Worm (Caenorhabditis elegans) whole organism, L4 larva: Measurements from ENCODE around the gene pph-6.

Experiments
- F10B5.3 ChIP-seq: sonication (generic microtip); optimal IDR thresholded peaks from 2 replicates; lab custom pipeline; 2016; ENCODE audit warnings: mild to moderate bottlenecking, missing genetic modification characterization, missing compliant biosample characterization
- T20F7.1 ChIP-seq: fragments of 200-800 bp; sonication (Bioruptor generic); optimal IDR thresholded peaks from 2 replicates; lab custom pipeline; 2018; ENCODE audit warnings: mild to moderate bottlenecking, missing genetic modification characterization, missing compliant biosample characterization
- T26A8.4 ChIP-seq: fragments of 200-800 bp; sonication (Bioruptor generic); IDR thresholded peaks from 2 replicates; pipeline ENCODE4 v1.3.6; 2022; ENCODE audit warnings: missing genetic modification characterization, missing compliant biosample characterization
- Y48G9A.11 ChIP-seq: fragments of 200-800 bp; sonication (Bioruptor generic); IDR thresholded peaks from 2 replicates; pipeline ENCODE4 v1.3.6; 2022; ENCODE audit warnings: missing genetic modification reagents, missing genetic modification characterization, missing compliant biosample characterization
- Y75B8A.6 ChIP-seq: fragments of 200-800 bp; sonication (Bioruptor generic); IDR thresholded peaks from 2 replicates; pipeline ENCODE4 v1.3.6; 2022; ENCODE audit warnings: missing genetic modification reagents, missing genetic modification characterization, missing compliant biosample characterization
- ZK337.2 ChIP-seq: fragments of 200-800 bp; sonication (Bioruptor generic); IDR thresholded peaks from 2 replicates; pipeline ENCODE4 v1.3.6; 2022; ENCODE audit warnings: missing genetic modification reagents, missing genetic modification characterization, missing compliant biosample characterization
- aha-1 ChIP-seq: fragments of 150-350 bp; peaks from one replicate; lab custom pipeline; 2014; ENCODE audit warnings: missing biosample characterization, missing genetic modification characterization
- arid-1 ChIP-seq: fragments of 200-800 bp; sonication (Bioruptor generic); conservative IDR thresholded peaks from 2 replicates; pipeline ENCODE4 v1.3.6; 2022; ENCODE audit warnings: missing genetic modification reagents, missing genetic modification characterization, missing compliant biosample characterization
- ceh-28 ChIP-seq: fragments of 150-350 bp; optimal IDR thresholded peaks from 2 replicates; lab custom pipeline; 2014; ENCODE audit warnings: missing biosample characterization, missing genetic modification reagents, missing genetic modification characterization
- ceh-44 ChIP-seq: fragments of 200-800 bp; sonication (Bioruptor generic); IDR thresholded peaks from 2 replicates; pipeline ENCODE4 v1.3.6; 2022; ENCODE audit warnings: missing genetic modification reagents, missing genetic modification characterization, missing compliant biosample characterization
- ces-1 ChIP-seq: fragments of 150-350 bp; sonication (generic microtip); optimal IDR thresholded peaks from 4 replicates; lab custom pipeline; 2014; ENCODE audit warnings: missing biosample characterization, missing genetic modification reagents, missing genetic modification characterization
- daf-19 ChIP-seq: fragments of 200-800 bp; sonication (Bioruptor generic); conservative IDR thresholded peaks from 2 replicates; pipeline ENCODE4 v1.3.6; 2022; ENCODE audit warnings: missing genetic modification characterization, missing compliant biosample characterization
- dve-1 ChIP-seq: sonication (generic microtip); optimal IDR thresholded peaks from 2 replicates; lab custom pipeline; 2017; ENCODE audit warnings: antibody characterized with exemption, mild to moderate bottlenecking, missing genetic modification characterization, missing compliant biosample characterization; ENCODE audit not compliant: insufficient read depth
- egl-27 ChIP-seq: sonication (generic microtip); optimal IDR thresholded peaks from 3 replicates; lab custom pipeline; 2017; ENCODE audit warnings: missing biosample characterization, missing genetic modification reagents, missing genetic modification characterization
- egl-43 ChIP-seq: fragments of 200-800 bp; sonication (Bioruptor generic); IDR thresholded peaks from 2 replicates; pipeline ENCODE4 v1.3.6; 2022; ENCODE audit warnings: missing genetic modification reagents, missing genetic modification characterization, missing compliant biosample characterization
- fos-1 ChIP-seq: fragments of 150-350 bp; optimal IDR thresholded peaks from 2 replicates; lab custom pipeline; 2014; ENCODE audit warnings: missing biosample characterization, missing genetic modification characterization
- hlh-11 ChIP-seq: fragments of 200-800 bp; sonication (Bioruptor generic); optimal IDR thresholded peaks from 2 replicates; lab custom pipeline; 2018; ENCODE audit warnings: mild to moderate bottlenecking, missing genetic modification characterization, missing compliant biosample characterization
- hlh-30 ChIP-seq: sonication (generic microtip); optimal IDR thresholded peaks from 2 replicates; lab custom pipeline; 2017; ENCODE audit warnings: antibody characterized with exemption, mild to moderate bottlenecking, missing genetic modification characterization, missing compliant biosample characterization; ENCODE audit not compliant: insufficient read depth
- lin-1 ChIP-seq: fragments of 200-800 bp; sonication (Bioruptor generic); IDR thresholded peaks from 2 replicates; pipeline ENCODE4 v1.3.6; 2022; ENCODE audit warnings: missing genetic modification reagents, missing genetic modification characterization, missing compliant biosample characterization
- madf-5 ChIP-seq, 2 experiments: fragments of 200-800 bp; sonication (Bioruptor generic); IDR thresholded peaks; 2 replicates each; pipeline ENCODE4 v1.3.6; 2022; ENCODE audit warnings: missing compliant biosample characterization in 2 of 2, missing genetic modification characterization in 2 of 2
- mdt-29 ChIP-seq: fragments of 200-800 bp; sonication (Bioruptor generic); IDR thresholded peaks from 2 replicates; pipeline ENCODE4 v1.3.6; 2022; ENCODE audit warnings: missing genetic modification reagents, missing genetic modification characterization, missing compliant biosample characterization
- nhr-10 ChIP-seq: fragments of 150-350 bp; optimal IDR thresholded peaks from 2 replicates; lab custom pipeline; 2014; ENCODE audit warnings: missing biosample characterization, missing genetic modification characterization
- nhr-11 ChIP-seq: fragments of 150-350 bp; optimal IDR thresholded peaks from 2 replicates; lab custom pipeline; 2014; ENCODE audit warnings: missing biosample characterization, missing genetic modification characterization
- nhr-111 ChIP-seq: fragments of 200-800 bp; sonication (Bioruptor generic); optimal IDR thresholded peaks from 2 replicates; lab custom pipeline; 2018; ENCODE audit warnings: mild to moderate bottlenecking, missing genetic modification characterization, missing compliant biosample characterization
- nhr-25 ChIP-seq: sonication (generic microtip); optimal IDR thresholded peaks from 2 replicates; lab custom pipeline; 2017; ENCODE audit warnings: missing genetic modification characterization, mild to moderate bottlenecking, missing compliant biosample characterization, antibody characterized with exemption, moderate library complexity, borderline replicate concordance; ENCODE audit not compliant: insufficient read depth
- nhr-28 ChIP-seq: fragments of 150-350 bp; optimal IDR thresholded peaks from 2 replicates; lab custom pipeline; 2014; ENCODE audit warnings: missing biosample characterization, missing genetic modification characterization
- nhr-48 ChIP-seq: sonication (generic microtip); optimal IDR thresholded peaks from 2 replicates; lab custom pipeline; 2016; ENCODE audit warnings: mild to moderate bottlenecking, missing genetic modification characterization, missing compliant biosample characterization
- nhr-6 ChIP-seq: fragments of 150-350 bp; optimal IDR thresholded peaks from 2 replicates; lab custom pipeline; 2014; ENCODE audit warnings: missing biosample characterization, missing genetic modification characterization
- rbr-2 ChIP-seq: sonication (generic microtip); optimal IDR thresholded peaks from 2 replicates; lab custom pipeline; 2016; ENCODE audit warnings: missing genotype, missing genetic modification characterization, missing compliant biosample characterization
- saeg-2 ChIP-seq: fragments of 200-800 bp; sonication (Bioruptor generic); IDR thresholded peaks from 2 replicates; pipeline ENCODE4 v1.3.6; 2022; ENCODE audit warnings: missing genetic modification reagents, missing genetic modification characterization, missing compliant biosample characterization
- set-16 ChIP-seq: fragments of 200-800 bp; sonication (Bioruptor generic); IDR thresholded peaks from 2 replicates; pipeline ENCODE4 v1.3.6; 2022; ENCODE audit warnings: missing genetic modification reagents, missing genetic modification characterization, missing compliant biosample characterization
- skn-1 ChIP-seq: fragments of 150-350 bp; optimal IDR thresholded peaks from 2 replicates; lab custom pipeline; 2014; ENCODE audit warnings: missing biosample characterization, missing genetic modification characterization
- snpc-4 ChIP-seq: fragments of 150-350 bp; optimal IDR thresholded peaks from 2 replicates; lab custom pipeline; 2014; ENCODE audit warnings: missing biosample characterization, missing genetic modification characterization
- spr-1 ChIP-seq: sonication (generic microtip); optimal IDR thresholded peaks from 2 replicates; lab custom pipeline; 2016; ENCODE audit warnings: mild to moderate bottlenecking, missing genetic modification characterization, missing compliant biosample characterization
- unc-130 ChIP-seq: sonication (generic microtip); optimal IDR thresholded peaks from 2 replicates; lab custom pipeline; 2016; ENCODE audit warnings: missing genetic modification reagents, missing genetic modification characterization, missing compliant biosample characterization
- zip-11 ChIP-seq: fragments of 200-800 bp; sonication (Bioruptor generic); IDR thresholded peaks from 2 replicates; pipeline ENCODE4 v1.3.6; 2022; ENCODE audit warnings: missing genetic modification characterization, missing compliant biosample characterization
- ztf-11 ChIP-seq: fragments of 150-350 bp; optimal IDR thresholded peaks from 2 replicates; lab custom pipeline; 2014; ENCODE audit warnings: missing biosample characterization, missing genetic modification characterization

The pph-6 gene

ce11 chrIII:3461403-3461802, at the start of gene pph-6:
pph-6 (plus strand) TSS chrIII:3461703.
- TF ChIP-seq nhr-10 (tag; lab: Kevin White, UChicago) (no peak), nhr-28 (tag; lab: Kevin White, UChicago) (no peak), madf-5 (GFP tag; IDR thresholded peaks at IDR 0.05; lab: Robert Waterston, UW) (no peak), arid-1 (GFP tag; lab: Robert Waterston, UW) (no peak), unc-130 (GFP tag; lab: Kevin White, UChicago) (no peak), Y75B8A.6 (no peak), skn-1 (no peak), snpc-4 (no peak), nhr-25 (tag; lab: Kevin White, UChicago) (no peak), nhr-111 (GFP tag; lab: Kevin White, UChicago) (no peak), spr-1 (tag; lab: Kevin White, UChicago) (no peak)

- TF ChIP-seq fos-1 (no peak), ztf-11 (tag; lab: Kevin White, UChicago) (no peak), nhr-6 (tag; lab: Kevin White, UChicago) (no peak), ceh-28 (tag; lab: Kevin White, UChicago) (no peak), aha-1 (tag; lab: Kevin White, UChicago) (peak; percentile 82), F10B5.3 (no peak)
These were observed 48.1 kb upstream of the pph-6 start for ce11 chrIII:3413437-3413836.

- TF ChIP-seq ces-1 (GFP tag; lab: Kevin White, UChicago) = peak; percentile 19
- no peak for TF ChIP-seq nhr-48
These were observed 47.1 kb upstream of the pph-6 start for ce11 chrIII:3414412-3414811.

ce11 chrIII:3417453-3417852, 44.0 kb upstream of the pph-6 start:
- TF ChIP-seq hlh-11 (tag; lab: Kevin White, UChicago) (no peak), rbr-2 (tag; lab: Kevin White, UChicago) (no peak), saeg-2 (GFP tag; lab: Robert Waterston, UW) (no peak), dve-1 (no peak), T20F7.1 (GFP tag; lab: Kevin White, UChicago) (no peak), T26A8.4 (GFP tag; lab: Robert Waterston, UW) (no peak), madf-5 (GFP tag; IDR thresholded peaks at IDR 0.05; lab: Robert Waterston, UW) (no peak), zip-11 (GFP tag; lab: Robert Waterston, UW) (no peak), ceh-44 (GFP tag; lab: Robert Waterston, UW) (no peak), nhr-28 (tag; lab: Kevin White, UChicago) (no peak), set-16 (GFP tag; lab: Robert Waterston, UW) (no peak), egl-27 (no peak), nhr-11 (tag; lab: Kevin White, UChicago) (no peak), egl-43 (GFP tag; lab: Robert Waterston, UW) (no peak), daf-19 (GFP tag; lab: Robert Waterston, UW) (no peak), Y48G9A.11 (GFP tag; lab: Robert Waterston, UW) (no peak), lin-1 (no peak), mdt-29 (no peak), hlh-30 (tag; lab: Kevin White, UChicago) (no peak), ZK337.2 (GFP tag; lab: Robert Waterston, UW) (no peak)
